Worm (Caenorhabditis elegans) whole organism, L2 larva: ENCODE data around the gene T10F2.5.

Source experiments
- aly-2 ChIP-seq: fragments of 150-350 bp; optimal IDR thresholded peaks from 2 replicates; lab custom pipeline; 2014; ENCODE audit warnings: missing biosample characterization, missing genetic modification characterization
- ama-1 ChIP-seq: fragments of 150-350 bp; optimal IDR thresholded peaks from 2 replicates; lab custom pipeline; 2018; ENCODE audit warnings: inconsistent platforms
- ceh-82 ChIP-seq: fragments of 150-350 bp; optimal IDR thresholded peaks from 2 replicates; lab custom pipeline; 2014; ENCODE audit warnings: missing biosample characterization, missing genetic modification characterization
- egl-27 ChIP-seq: sonication (generic microtip); optimal IDR thresholded peaks from 3 replicates; lab custom pipeline; 2017; ENCODE audit warnings: missing biosample characterization, missing genetic modification reagents, missing genetic modification characterization
- lin-39 ChIP-seq: fragments of 150-350 bp; optimal IDR thresholded peaks from 2 replicates; lab custom pipeline; 2014; ENCODE audit warnings: missing biosample characterization, missing genetic modification reagents, missing genetic modification characterization
- mbf-1 ChIP-seq: sonication (generic microtip); optimal IDR thresholded peaks from 2 replicates; lab custom pipeline; 2017; ENCODE audit warnings: missing biosample characterization, missing genetic modification characterization
- mdl-1 ChIP-seq, 2 experiments: fragments of 150-350 bp in 1 of 2; sonication (generic microtip) in 1 of 2; optimal IDR thresholded peaks; 2 replicates each; lab custom pipeline; 2017; ENCODE audit warnings: missing biosample characterization in 2 of 2, missing genetic modification characterization in 2 of 2
- nhr-237 ChIP-seq: fragments of 150-350 bp; optimal IDR thresholded peaks from 2 replicates; lab custom pipeline; 2014; ENCODE audit warnings: missing biosample characterization, missing genetic modification characterization
- nhr-25 ChIP-seq: fragments of 150-350 bp; sonication (generic microtip); optimal IDR thresholded peaks from 3 replicates; lab custom pipeline; 2014; ENCODE audit warnings: missing biosample characterization, missing genetic modification characterization
- skn-1 ChIP-seq: sonication (generic microtip); optimal IDR thresholded peaks from 2 replicates; lab custom pipeline; 2017; ENCODE audit warnings: missing biosample characterization, missing genetic modification characterization
- sma-9 ChIP-seq, 2 experiments: fragments of 150-350 bp in 1 of 2; sonication (generic microtip) in 1 of 2; optimal IDR thresholded peaks; 2 replicates each; lab custom pipeline; 2014 to 2016; ENCODE audit warnings: missing genetic modification characterization in 2 of 2, mild to moderate bottlenecking in 1 of 2, missing biosample characterization in 1 of 2, missing compliant biosample characterization in 1 of 2, missing genetic modification reagents in 1 of 2, moderate library complexity in 1 of 2
- snpc-4 ChIP-seq: fragments of 150-350 bp; optimal IDR thresholded peaks from 2 replicates; lab custom pipeline; 2014; ENCODE audit warnings: missing biosample characterization, missing genetic modification characterization
- unc-62 ChIP-seq: fragments of 150-350 bp; optimal IDR thresholded peaks from 2 replicates; lab custom pipeline; 2014; ENCODE audit warnings: missing biosample characterization, missing genetic modification reagents, missing genetic modification characterization
- zag-1 ChIP-seq: fragments of 150-350 bp; optimal IDR thresholded peaks from 2 replicates; lab custom pipeline; 2014; ENCODE audit warnings: missing biosample characterization, missing genetic modification characterization

DNA sequence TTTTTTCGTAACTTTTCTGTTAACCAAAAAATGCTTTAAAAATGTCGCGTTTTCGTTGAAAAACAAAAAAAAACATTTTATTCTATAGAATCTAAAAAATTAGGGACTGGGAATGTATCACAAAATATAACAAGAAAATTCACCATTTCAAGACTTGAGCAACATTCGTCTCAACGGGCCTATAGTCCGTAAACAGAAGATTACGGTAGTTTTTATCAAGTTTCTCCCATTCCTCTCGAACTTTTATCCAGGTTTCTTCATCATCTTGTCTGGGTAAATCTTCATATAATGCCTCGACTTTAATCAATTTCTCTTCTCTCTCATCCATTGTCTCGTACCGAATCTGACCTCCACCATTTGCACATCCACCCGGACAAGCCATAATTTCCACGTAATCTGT is 4.0 kb downstream of the T10F2.5 start:
- TF ChIP-seq egl-27 (tag; lab: Kevin White, UChicago): no peak
- TF ChIP-seq zag-1: no peak
- TF ChIP-seq aly-2: no peak
- TF ChIP-seq unc-62 (GFP tag; lab: Kevin White, UChicago): no peak
- TF ChIP-seq ceh-82: no peak
- no peak for TF ChIP-seq sma-9 (GFP tag; optimal IDR thresholded peaks at IDR 0.05; lab: Kevin White, UChicago)
- no peak for TF ChIP-seq sma-9 (tag; optimal IDR thresholded peaks at IDR 0.05; lab: Kevin White, UChicago)
- TF ChIP-seq lin-39 (tag; lab: Kevin White, UChicago): no peak
- no peak for TF ChIP-seq snpc-4 (tag; lab: Kevin White, UChicago)
- no peak for TF ChIP-seq nhr-237
- no peak for TF ChIP-seq ama-1 (lab: Kevin White, UChicago)
- no peak for TF ChIP-seq skn-1 (tag; lab: Kevin White, UChicago)
- TF ChIP-seq mdl-1 (tag; optimal IDR thresholded peaks at IDR 0.05; lab: Kevin White, UChicago): no peak
- TF ChIP-seq nhr-25 (tag; lab: Kevin White, UChicago): no peak
- no peak for TF ChIP-seq mbf-1 (tag; lab: Kevin White, UChicago)
